Fruit fly (Drosophila melanogaster): ENCODE data around the gene p.

Gene p

dm6 chr3R:8650741-8651140 lies 19.7 kb downstream of the p start, which contains the start of the genes Mkk4 and SLIRP2 (continued):
- TF ChIP-seq CG7987 (GFP tag; optimal IDR thresholded peaks at IDR 0.05) (peak; percentile 97), CG4820 (GFP tag; optimal IDR thresholded peaks at IDR 0.05) (peak; percentile 99), CG18262 (tag; optimal IDR thresholded peaks at IDR 0.05) (peak; percentile 99), CG1233 (GFP tag; optimal IDR thresholded peaks at IDR 0.05) (peak; percentile 98), CG9932 (GFP tag; IDR thresholded peaks at IDR 0.05) (peak; percentile 99), lab (GFP tag; optimal IDR thresholded peaks at IDR 0.05) (peak; percentile 99), CG32772 (GFP tag; IDR thresholded peaks at IDR 0.05) (peak; percentile 99), BtbVII (GFP tag; optimal IDR thresholded peaks at IDR 0.05) (peak; percentile 98), chinmo (GFP tag; IDR thresholded peaks at IDR 0.05; ENCODE audit: partially characterized antibody) (peak; percentile 75; the same call in 1 of the 4 replicates), Xrp1 (GFP tag; IDR thresholded peaks at IDR 0.05) (peak; percentile 99), CG13296 (GFP tag; optimal IDR thresholded peaks at IDR 0.05) (peak; percentile 97), CG2129 (GFP tag; IDR thresholded peaks at IDR 0.05; ENCODE audit: partially characterized antibody) (peak; percentile 77), CG3838 (GFP tag; optimal IDR thresholded peaks at IDR 0.05) (peak; percentile 98), Awh (GFP tag; IDR thresholded peaks at IDR 0.05) (peak; percentile 99), C15 (GFP tag; IDR thresholded peaks at IDR 0.05) (peak; percentile 99), CG7928 (GFP tag; optimal IDR thresholded peaks at IDR 0.05) (peak; percentile 98), pum (GFP tag; optimal IDR thresholded peaks at IDR 0.05) (peak; percentile 99), CG14014 (GFP tag; IDR thresholded peaks at IDR 0.05) (peak; percentile 99), Oli (tag; optimal IDR thresholded peaks at IDR 0.05) (peak; percentile 99), CG15696 (tag; optimal IDR thresholded peaks at IDR 0.05) (peak; percentile 99), Rfx (GFP tag; IDR thresholded peaks at IDR 0.05) (peak; percentile 99), Camta (GFP tag; optimal IDR thresholded peaks at IDR 0.05) (peak; percentile 99), CG13424 (tag; optimal IDR thresholded peaks at IDR 0.05) (peak; percentile 99), Lpt (GFP tag; optimal IDR thresholded peaks at IDR 0.05) (no peak), CG12769 (tag; optimal IDR thresholded peaks at IDR 0.05) (peak; percentile 97), dati (GFP tag; IDR thresholded peaks at IDR 0.05) (peak; percentile 98), Kr (GFP tag; optimal IDR thresholded peaks at IDR 0.05) (peak; percentile 68), her (GFP tag; optimal IDR thresholded peaks at IDR 0.05) (peak; percentile 96), Gsc (GFP tag; IDR thresholded peaks at IDR 0.05) (peak; percentile 98), grau (tag; optimal IDR thresholded peaks at IDR 0.05) (peak; percentile 98), Sry-δ (GFP tag; optimal IDR thresholded peaks at IDR 0.05) (peak; percentile 99), Hr39 (optimal IDR thresholded peaks at IDR 0.05) (no peak), jigr1 (GFP tag; IDR thresholded peaks at IDR 0.05) (peak; percentile 97), hth (optimal IDR thresholded peaks at IDR 0.05) (no peak), org-1 (GFP tag; optimal IDR thresholded peaks at IDR 0.05) (peak; percentile 97), CG10462 (GFP tag; optimal IDR thresholded peaks at IDR 0.05) (peak; percentile 98), CG8359 (GFP tag; optimal IDR thresholded peaks at IDR 0.05; ENCODE audit: borderline replicate concordance) (peak; percentile 93), CG17186 (GFP tag; optimal IDR thresholded peaks at IDR 0.05) (peak; percentile 97), hkb (optimal IDR thresholded peaks at IDR 0.05) (peak; percentile 69), hkb (GFP tag; IDR thresholded peaks at IDR 0.05) (peak; percentile 99), Antp (GFP tag; optimal IDR thresholded peaks at IDR 0.05) (peak; percentile 99), CG1024 (GFP tag; IDR thresholded peaks at IDR 0.05) (peak; percentile 96), pan (optimal IDR thresholded peaks at IDR 0.05) (no peak), pan (GFP tag; optimal IDR thresholded peaks at IDR 0.05 in 1 of 2, IDR thresholded peaks at IDR 0.05 in 1 of 2) (peak in 1 of 2 experiments; percentile 99), CG2199 (GFP tag; IDR thresholded peaks at IDR 0.05) (peak; percentile 99), bcd (GFP tag; optimal IDR thresholded peaks at IDR 0.05) (peak; percentile 99), CG10979 (tag; optimal IDR thresholded peaks at IDR 0.05) (peak; percentile 98), CG14860 (GFP tag; IDR thresholded peaks at IDR 0.05; ENCODE audit: partially characterized antibody) (peak; percentile 81), CG13894 (tag; optimal IDR thresholded peaks at IDR 0.05) (peak; percentile 98), CG16813 (GFP tag; IDR thresholded peaks at IDR 0.05; ENCODE audit: partially characterized antibody) (peak; percentile 87), CG6654 (GFP tag; optimal IDR thresholded peaks at IDR 0.05) (peak; percentile 92), Rx (GFP tag; IDR thresholded peaks at IDR 0.05) (peak; percentile 97)

Data from whole organism, embryonic.